Fruit fly (Drosophila melanogaster) whole organism, embryonic: ENCODE results near the gene Hsp83.

Source experiments
- Blimp-1 ChIP-seq: fragments of 200-800 bp; sonication (Bioruptor generic); optimal IDR thresholded peaks from 3 replicates; lab custom pipeline; 2018; ENCODE audit warnings: missing biosample characterization, missing genetic modification characterization, mild to moderate bottlenecking, moderate library complexity, missing genetic modification reagents
- CG1024 ChIP-seq: fragments of 200-800 bp; sonication (Bioruptor generic); IDR thresholded peaks from 2 replicates; pipeline ENCODE4 v1.3.6; 2022; ENCODE audit warnings: missing biosample characterization, missing genetic modification characterization
- CG10979 ChIP-seq: fragments of 200-800 bp; sonication (Bioruptor generic); optimal IDR thresholded peaks from 2 replicates; lab custom pipeline; 2018; ENCODE audit warnings: missing biosample characterization, mild to moderate bottlenecking, missing genetic modification characterization, moderate library complexity
- CG12299 ChIP-seq: fragments of 200-800 bp; sonication (Bioruptor generic); optimal IDR thresholded peaks from 2 replicates; lab custom pipeline; 2018; ENCODE audit warnings: missing biosample characterization, mild to moderate bottlenecking, missing genetic modification characterization
- CG12391 ChIP-seq: fragments of 200-800 bp; sonication (Bioruptor generic); optimal IDR thresholded peaks from 3 replicates; lab custom pipeline; 2018; ENCODE audit warnings: missing biosample characterization, mild to moderate bottlenecking, missing genetic modification characterization, moderate library complexity
- CG15011 ChIP-seq: fragments of 200-800 bp; sonication (Bioruptor generic); optimal IDR thresholded peaks from 3 replicates; lab custom pipeline; 2018; ENCODE audit warnings: missing biosample characterization, mild to moderate bottlenecking, missing genetic modification characterization
- CG16815 ChIP-seq: fragments of 200-800 bp; sonication (Bioruptor generic); optimal IDR thresholded peaks from 3 replicates; lab custom pipeline; 2017; ENCODE audit warnings: missing biosample characterization, mild to moderate bottlenecking, missing genetic modification characterization
- CG18619 ChIP-seq: fragments of 200-800 bp; sonication (Bioruptor generic); optimal IDR thresholded peaks from 3 replicates; lab custom pipeline; 2017; ENCODE audit warnings: missing biosample characterization, mild to moderate bottlenecking, missing genetic modification characterization
- CG32767 ChIP-seq: fragments of 200-800 bp; sonication (Bioruptor generic); IDR thresholded peaks from 2 replicates; pipeline ENCODE4 v1.3.6; 2022; ENCODE audit warnings: missing biosample characterization, missing genetic modification characterization
- CG34422 ChIP-seq: fragments of 200-800 bp; sonication (Bioruptor generic); IDR thresholded peaks from 3 replicates; pipeline ENCODE4 v1.3.6; 2022; ENCODE audit warnings: missing biosample characterization, missing genetic modification characterization
- CG5180 ChIP-seq: fragments of 200-800 bp; sonication (Bioruptor generic); optimal IDR thresholded peaks from 3 replicates; lab custom pipeline; 2017; ENCODE audit warnings: missing biosample characterization, missing genetic modification characterization, mild to moderate bottlenecking, moderate library complexity, missing genetic modification reagents
- CG7987 ChIP-seq: fragments of 200-800 bp; sonication (Bioruptor generic); optimal IDR thresholded peaks from 2 replicates; lab custom pipeline; 2018; ENCODE audit warnings: missing biosample characterization, mild to moderate bottlenecking, missing genetic modification characterization, moderate library complexity
- CG8478 ChIP-seq: fragments of >200 bp; optimal IDR thresholded peaks from 2 replicates; lab custom pipeline; 2018
- CG9437 ChIP-seq: fragments of 200-800 bp; sonication (Bioruptor generic); optimal IDR thresholded peaks from 2 replicates; lab custom pipeline; 2018; ENCODE audit warnings: missing biosample characterization, mild to moderate bottlenecking, missing genetic modification characterization
- CG9876 ChIP-seq: fragments of 200-800 bp; sonication (Bioruptor generic); optimal IDR thresholded peaks from 2 replicates; lab custom pipeline; 2016; ENCODE audit warnings: missing biosample characterization, missing genetic modification characterization
- CG9932 ChIP-seq: fragments of 200-800 bp; sonication (Bioruptor generic); IDR thresholded peaks from 2 replicates; pipeline ENCODE4 v1.3.6; 2022; ENCODE audit warnings: missing biosample characterization, missing genetic modification characterization
- Dip3 ChIP-seq: fragments of 200-800 bp; sonication (Bioruptor generic); optimal IDR thresholded peaks from 3 replicates; lab custom pipeline; 2016; ENCODE audit warnings: missing biosample characterization, missing genetic modification characterization
- Doc2 ChIP-seq: fragments of 200-800 bp; sonication (Bioruptor generic); IDR thresholded peaks from 2 replicates; pipeline ENCODE4 v1.3.6; 2022; ENCODE audit warnings: missing biosample characterization, missing genetic modification characterization
- Drgx ChIP-seq: fragments of 200-800 bp; sonication (Bioruptor generic); IDR thresholded peaks from 2 replicates; pipeline ENCODE4 v1.3.6; 2022; ENCODE audit warnings: missing biosample characterization, missing genetic modification characterization
- Fer1 ChIP-seq: fragments of 200-800 bp; sonication (Bioruptor generic); optimal IDR thresholded peaks from 2 replicates; lab custom pipeline; 2017; ENCODE audit warnings: missing biosample characterization, mild to moderate bottlenecking, missing genetic modification characterization
- H15 ChIP-seq: fragments of 200-800 bp; sonication (Bioruptor generic); IDR thresholded peaks from 3 replicates; pipeline ENCODE4 v1.3.6; 2022; ENCODE audit warnings: missing biosample characterization, missing genetic modification characterization
- Hey ChIP-seq: fragments of 200-800 bp; sonication (Bioruptor generic); optimal IDR thresholded peaks from 3 replicates; lab custom pipeline; 2018; ENCODE audit warnings: missing biosample characterization, mild to moderate bottlenecking, missing genetic modification characterization
- Hr3 ChIP-seq: fragments of 200-800 bp; sonication (Bioruptor generic); optimal IDR thresholded peaks from 3 replicates; lab custom pipeline; 2016; ENCODE audit warnings: missing biosample characterization, missing genetic modification characterization
- Nf-YC ChIP-seq: fragments of 200-800 bp; optimal IDR thresholded peaks from 3 replicates; lab custom pipeline; 2019; ENCODE audit warnings: missing biosample characterization, mild to moderate bottlenecking, missing genetic modification characterization, moderate library complexity
- Rx ChIP-seq: fragments of 200-800 bp; sonication (Bioruptor generic); IDR thresholded peaks from 2 replicates; pipeline ENCODE4 v1.3.6; 2022; ENCODE audit warnings: missing biosample characterization, missing genetic modification characterization
- YL-1 ChIP-seq: fragments of 200-800 bp; sonication (Bioruptor generic); optimal IDR thresholded peaks from 3 replicates; lab custom pipeline; 2017; ENCODE audit warnings: missing biosample characterization, mild to moderate bottlenecking, missing genetic modification characterization
- amos ChIP-seq: fragments of 200-800 bp; sonication (Bioruptor generic); IDR thresholded peaks from 2 replicates; pipeline ENCODE4 v1.3.6; 2022; ENCODE audit warnings: missing biosample characterization, missing genetic modification characterization; ENCODE audit not compliant: partially characterized antibody
- bcd ChIP-seq: fragments of 200-800 bp; sonication (Bioruptor generic); optimal IDR thresholded peaks from 2 replicates; lab custom pipeline; 2017; ENCODE audit warnings: missing biosample characterization, mild to moderate bottlenecking, missing genetic modification characterization
- bsh ChIP-seq, 2 experiments: fragments of 200-800 bp; sonication (Bioruptor generic); optimal IDR thresholded peaks; 2 replicates each; lab custom pipeline; 2017 to 2018; ENCODE audit warnings: mild to moderate bottlenecking in 2 of 2, missing biosample characterization in 2 of 2, missing genetic modification characterization in 2 of 2, moderate library complexity in 1 of 2
- cato ChIP-seq: fragments of 200-800 bp; sonication (Bioruptor generic); optimal IDR thresholded peaks from 2 replicates; lab custom pipeline; 2016; ENCODE audit warnings: missing biosample characterization, missing genetic modification characterization, borderline replicate concordance
- caup ChIP-seq: fragments of 200-800 bp; sonication (Bioruptor generic); optimal IDR thresholded peaks from 3 replicates; lab custom pipeline; 2017; ENCODE audit warnings: missing biosample characterization, mild to moderate bottlenecking, missing genetic modification characterization, moderate library complexity; ENCODE audit not compliant: severe bottlenecking
- chinmo ChIP-seq: fragments of 200-800 bp; sonication (Bioruptor generic); IDR thresholded peaks from 4 replicates; pipeline ENCODE4 v1.3.6; 2022; ENCODE audit warnings: missing biosample characterization, missing genetic modification characterization; ENCODE audit not compliant: partially characterized antibody
- chn ChIP-seq: fragments of 200-800 bp; sonication (Bioruptor generic); optimal IDR thresholded peaks from 2 replicates; lab custom pipeline; 2016; ENCODE audit warnings: missing biosample characterization, missing genetic modification characterization
- crol ChIP-seq: fragments of 200-800 bp; sonication (Bioruptor generic); IDR thresholded peaks from 2 replicates; pipeline ENCODE4 v1.3.6; 2022; ENCODE audit warnings: missing biosample characterization, missing genetic modification characterization
- cwo ChIP-seq: fragments of 200-800 bp; sonication (Bioruptor generic); optimal IDR thresholded peaks from 3 replicates; lab custom pipeline; 2017; ENCODE audit warnings: missing biosample characterization, missing genetic modification characterization, mild to moderate bottlenecking, moderate library complexity, missing genetic modification reagents
- disco-r ChIP-seq: fragments of 200-800 bp; sonication (Bioruptor generic); optimal IDR thresholded peaks from 2 replicates; lab custom pipeline; 2016; ENCODE audit warnings: missing biosample characterization, missing genetic modification characterization
- dpn ChIP-seq, 2 experiments: fragments of 200-800 bp; sonication (Bioruptor generic); optimal IDR thresholded peaks; 3 replicates each; lab custom pipeline; 2016; ENCODE audit warnings: missing biosample characterization in 2 of 2, missing genetic modification characterization in 2 of 2
- en ChIP-seq: fragments of 200-800 bp; sonication (Bioruptor generic); optimal IDR thresholded peaks from 2 replicates; lab custom pipeline; 2016; ENCODE audit warnings: missing biosample characterization, missing genetic modification characterization
- fd3F ChIP-seq: fragments of 200-800 bp; sonication (Bioruptor generic); optimal IDR thresholded peaks from 2 replicates; lab custom pipeline; 2018; ENCODE audit warnings: missing biosample characterization, mild to moderate bottlenecking, missing genetic modification characterization, moderate library complexity
- ftz-f1 ChIP-seq: fragments of 200-800 bp; sonication (Bioruptor generic); optimal IDR thresholded peaks from 2 replicates; lab custom pipeline; 2016; ENCODE audit warnings: missing biosample characterization, missing genetic modification characterization
- knrl ChIP-seq: fragments of 200-800 bp; sonication (Bioruptor generic); IDR thresholded peaks from 3 replicates; pipeline ENCODE4 v1.3.6; 2022; ENCODE audit warnings: missing biosample characterization, missing genetic modification characterization; ENCODE audit not compliant: partially characterized antibody
- nmo ChIP-seq: fragments of 200-800 bp; sonication (Bioruptor generic); optimal IDR thresholded peaks from 2 replicates; lab custom pipeline; 2018; ENCODE audit warnings: missing biosample characterization, mild to moderate bottlenecking, missing genetic modification characterization, moderate library complexity
- odd ChIP-seq: fragments of 200-800 bp; sonication (Bioruptor generic); optimal IDR thresholded peaks from 2 replicates; lab custom pipeline; 2017; ENCODE audit warnings: missing biosample characterization, mild to moderate bottlenecking, missing genetic modification characterization
- pita ChIP-seq: fragments of 200-800 bp; sonication (Bioruptor generic); optimal IDR thresholded peaks from 2 replicates; lab custom pipeline; 2017; ENCODE audit warnings: missing biosample characterization, mild to moderate bottlenecking, missing genetic modification characterization
- schlank ChIP-seq: fragments of 200-800 bp; sonication (Bioruptor generic); optimal IDR thresholded peaks from 2 replicates; lab custom pipeline; 2018; ENCODE audit warnings: missing biosample characterization, mild to moderate bottlenecking, missing genetic modification characterization
- sens ChIP-seq: fragments of 200-800 bp; sonication (Bioruptor generic); peaks from one replicate; lab custom pipeline; 2016; ENCODE audit warnings: missing biosample characterization, missing genetic modification characterization
- trh ChIP-seq: fragments of 200-800 bp; sonication (Bioruptor generic); optimal IDR thresholded peaks from 2 replicates; lab custom pipeline; 2016; ENCODE audit warnings: missing biosample characterization, missing genetic modification characterization
- tx ChIP-seq: fragments of 200-800 bp; sonication (Bioruptor generic); optimal IDR thresholded peaks from 2 replicates; lab custom pipeline; 2016; ENCODE audit warnings: missing biosample characterization, missing genetic modification characterization
- vnd ChIP-seq: fragments of 200-800 bp; sonication (Bioruptor generic); IDR thresholded peaks from 3 replicates; pipeline ENCODE4 v1.3.6; 2022; ENCODE audit warnings: missing biosample characterization, missing genetic modification characterization; ENCODE audit not compliant: partially characterized antibody

Gene Hsp83

DNA sequence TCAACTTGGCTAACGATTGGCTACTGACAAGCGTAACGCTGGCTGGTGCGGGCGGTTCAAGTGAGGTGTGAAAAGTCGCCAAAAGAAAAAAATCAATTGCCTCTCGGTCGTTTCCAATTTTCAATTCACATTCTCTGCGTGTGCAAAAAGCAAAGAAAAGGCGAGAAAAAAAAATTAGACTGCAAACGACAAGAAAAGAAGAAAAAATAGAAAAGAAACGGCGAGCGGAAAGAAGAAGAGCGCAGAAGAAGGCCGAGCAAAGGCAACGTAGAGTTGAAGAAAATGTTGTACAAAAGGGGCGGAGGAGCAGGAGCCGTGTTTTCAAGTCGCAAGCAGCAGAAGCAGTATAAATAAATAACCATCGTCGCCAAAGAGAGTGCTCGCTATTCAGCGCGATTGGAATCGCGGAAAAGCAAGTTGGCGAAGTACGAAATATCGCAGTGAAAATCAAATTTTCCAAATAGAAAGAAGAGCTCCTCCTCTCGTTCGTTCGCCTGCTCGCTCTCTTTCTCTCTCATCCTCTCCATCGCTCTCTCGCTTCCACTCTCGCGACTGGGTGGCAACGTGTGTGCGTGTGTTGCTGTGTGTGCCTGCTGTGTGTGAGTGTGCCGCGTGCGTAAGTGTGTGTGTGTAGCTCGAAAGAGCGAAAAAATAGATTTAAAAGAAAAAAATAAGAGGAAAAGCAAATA is 33.1 kb downstream of the Hsp83 start (continued):
- peak; percentile 34 for TF ChIP-seq ftz-f1 (GFP tag; lab: Kevin White, UChicago)
- TF ChIP-seq fd3F = no peak
- TF ChIP-seq H15 (GFP tag; lab: Robert Waterston, UW) = no peak
- no peak for TF ChIP-seq Dip3
- TF ChIP-seq dpn (GFP tag; optimal IDR thresholded peaks at IDR 0.05; lab: Kevin White, UChicago) = peak in 1 of 2 experiments; percentile 17
- no peak for TF ChIP-seq tx (GFP tag; lab: Kevin White, UChicago)
- TF ChIP-seq CG12299 (tag; lab: Kevin White, UChicago) = no peak
- TF ChIP-seq bsh (GFP tag; optimal IDR thresholded peaks at IDR 0.05; lab: Kevin White, UChicago) = peak in 1 of 2 experiments; percentile 48
- TF ChIP-seq en (GFP tag; lab: Kevin White, UChicago) = no peak
- no peak for TF ChIP-seq bcd (GFP tag; lab: Kevin White, UChicago)
- no peak for TF ChIP-seq crol (GFP tag; lab: Robert Waterston, UW)
- TF ChIP-seq CG8478 = peak; percentile 90
- TF ChIP-seq CG18619 (GFP tag; lab: Kevin White, UChicago) = no peak
- TF ChIP-seq CG32767 (GFP tag; lab: Robert Waterston, UW) = no peak
- TF ChIP-seq CG9437 (GFP tag; lab: Kevin White, UChicago) = no peak
- no peak for TF ChIP-seq CG1024 (GFP tag; lab: Robert Waterston, UW)
- peak; percentile 17 for TF ChIP-seq disco-r (GFP tag; lab: Kevin White, UChicago)
- TF ChIP-seq Drgx = 0 out of 2 replicates have a peak, but pooled peaks have one; percentile 11
- no peak for TF ChIP-seq cato (GFP tag; lab: Kevin White, UChicago)
- peak; percentile 54 for TF ChIP-seq CG7987
- no peak; the same call in 2 of the 4 replicates for TF ChIP-seq chinmo (GFP tag; lab: Robert Waterston, UW)
- peak; percentile 26 for TF ChIP-seq chn
- no peak for TF ChIP-seq CG15011 (GFP tag; lab: Kevin White, UChicago)
- peak; percentile 8 for TF ChIP-seq YL-1
- TF ChIP-seq schlank (tag; lab: Kevin White, UChicago) = no peak
- no peak for TF ChIP-seq CG10979 (tag; lab: Kevin White, UChicago)
- TF ChIP-seq Rx (GFP tag; lab: Robert Waterston, UW) = no peak
- no peak for TF ChIP-seq CG9932
- no peak for TF ChIP-seq trh (GFP tag; lab: Kevin White, UChicago)
- no peak for TF ChIP-seq caup (GFP tag; lab: Kevin White, UChicago)
- TF ChIP-seq knrl (GFP tag; lab: Robert Waterston, UW) = no peak
- peak; percentile 10 for TF ChIP-seq sens (GFP tag; lab: Kevin White, UChicago)
- peak; percentile 28; the same call in 1 of the 3 replicates for TF ChIP-seq CG34422
- no peak; the same call in 1 of the 2 replicates for TF ChIP-seq amos (GFP tag; lab: Robert Waterston, UW)
- TF ChIP-seq CG16815 (GFP tag; lab: Kevin White, UChicago) = no peak
- no peak for TF ChIP-seq nmo (GFP tag; lab: Kevin White, UChicago)
- no peak for TF ChIP-seq vnd (GFP tag; lab: Robert Waterston, UW)
- TF ChIP-seq odd (GFP tag; lab: Kevin White, UChicago) = no peak
- no peak for TF ChIP-seq CG9876 (GFP tag; lab: Kevin White, UChicago)
- no peak for TF ChIP-seq Doc2 (GFP tag; lab: Robert Waterston, UW)
- no peak for TF ChIP-seq cwo (GFP tag; lab: Kevin White, UChicago)
- no peak for TF ChIP-seq Hey (tag; lab: Kevin White, UChicago)
- no peak for TF ChIP-seq Blimp-1 (GFP tag; lab: Kevin White, UChicago)
- TF ChIP-seq pita (GFP tag; lab: Kevin White, UChicago) = no peak
- no peak for TF ChIP-seq Hr3 (GFP tag; lab: Kevin White, UChicago)
- TF ChIP-seq CG5180 = no peak
- no peak for TF ChIP-seq Nf-YC (tag; lab: Kevin White, UChicago)
- TF ChIP-seq CG12391 (tag; lab: Kevin White, UChicago) = no peak
- peak; percentile 26 for TF ChIP-seq Fer1 (GFP tag; lab: Kevin White, UChicago)
